Fruit fly (Drosophila melanogaster): ENCODE measurements around the gene CG9588.

The CG9588 gene

DNA sequence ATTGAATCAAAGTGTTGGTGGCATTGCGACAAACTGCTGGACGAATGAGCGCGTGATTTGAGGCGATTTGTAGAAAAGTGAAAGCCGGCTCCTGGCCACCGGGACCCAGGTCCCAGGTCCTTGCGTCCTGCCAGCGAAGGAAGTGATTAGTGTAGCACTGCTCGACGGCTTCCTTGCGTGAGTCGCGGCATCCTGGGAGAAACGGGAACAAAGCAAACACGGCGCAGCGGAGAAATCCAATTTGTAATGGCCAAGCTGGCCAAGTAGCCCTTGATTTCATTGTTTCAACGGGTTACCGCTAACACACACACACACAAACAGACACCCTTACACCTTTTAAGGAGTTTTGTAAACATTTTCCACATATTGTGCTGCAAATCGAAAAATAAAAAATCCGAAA, 44.8 kb downstream of the CG9588 start, which contains the start of gene CG10841:
Gene CG10841 (plus strand): TSS at position 301 of the 400 bp plus-strand sequence.
- no peak for TF ChIP-seq Pif1A (GFP tag; optimal IDR thresholded peaks at IDR 0.05)
- no peak for TF ChIP-seq CG10348 (GFP tag; IDR thresholded peaks at IDR 0.05)
